Fruit fly (Drosophila melanogaster) whole organism, embryonic: ENCODE measurements around the gene Hr4.
A peak's percentile ranks its signal among the peaks of the same experiment; 100 is the strongest.

Experiments used
- Bdp1 ChIP-seq: fragments of 200-800 bp; sonication (Bioruptor generic); optimal IDR thresholded peaks from 3 replicates; lab custom pipeline; 2016; ENCODE audit warnings: missing biosample characterization, missing genetic modification characterization
- CG10654 ChIP-seq: fragments of 200-800 bp; sonication (Bioruptor generic); optimal IDR thresholded peaks from 2 replicates; lab custom pipeline; 2016; ENCODE audit warnings: missing biosample characterization, missing genetic modification characterization
- CG10979 ChIP-seq: fragments of 200-800 bp; sonication (Bioruptor generic); optimal IDR thresholded peaks from 2 replicates; lab custom pipeline; 2018; ENCODE audit warnings: missing biosample characterization, mild to moderate bottlenecking, missing genetic modification characterization, moderate library complexity
- CG11398 ChIP-seq: fragments of 200-800 bp; sonication (Bioruptor generic); optimal IDR thresholded peaks from 2 replicates; lab custom pipeline; 2016; ENCODE audit warnings: missing biosample characterization, missing genetic modification characterization
- CG12155 ChIP-seq: fragments of 200-800 bp; sonication (Bioruptor generic); optimal IDR thresholded peaks from 3 replicates; lab custom pipeline; 2016; ENCODE audit warnings: missing biosample characterization, missing genetic modification characterization
- CG12391 ChIP-seq: fragments of 200-800 bp; sonication (Bioruptor generic); optimal IDR thresholded peaks from 3 replicates; lab custom pipeline; 2018; ENCODE audit warnings: missing biosample characterization, mild to moderate bottlenecking, missing genetic modification characterization, moderate library complexity
- CG16779 ChIP-seq: fragments of 200-800 bp; sonication (Bioruptor generic); IDR thresholded peaks from 2 replicates; pipeline ENCODE4 v1.3.6; 2022; ENCODE audit warnings: missing biosample characterization, missing genetic modification characterization
- CG18011 ChIP-seq: fragments of 200-800 bp; sonication (Bioruptor generic); optimal IDR thresholded peaks from 2 replicates; lab custom pipeline; 2017; ENCODE audit warnings: missing biosample characterization, missing genetic modification characterization, mild to moderate bottlenecking, moderate library complexity, missing genotype
- CG2712 ChIP-seq: fragments of 200-800 bp; optimal IDR thresholded peaks from 3 replicates; lab custom pipeline; 2019; ENCODE audit warnings: missing biosample characterization, mild to moderate bottlenecking, missing genetic modification characterization, moderate library complexity
- CG30431 ChIP-seq: fragments of 200-800 bp; sonication (Bioruptor generic); optimal IDR thresholded peaks from 2 replicates; lab custom pipeline; 2017; ENCODE audit warnings: missing biosample characterization, missing genetic modification characterization
- CG33213 ChIP-seq: fragments of 200-800 bp; sonication (Bioruptor generic); optimal IDR thresholded peaks from 3 replicates; lab custom pipeline; 2016; ENCODE audit warnings: missing biosample characterization, missing genetic modification characterization
- CG4282 ChIP-seq: fragments of 200-800 bp; sonication (Bioruptor generic); optimal IDR thresholded peaks from 2 replicates; lab custom pipeline; 2016; ENCODE audit warnings: missing biosample characterization, missing genetic modification characterization
- CG43689 ChIP-seq: fragments of 200-800 bp; sonication (Bioruptor generic); IDR thresholded peaks from 2 replicates; pipeline ENCODE4 v1.3.6; 2022; ENCODE audit warnings: missing biosample characterization, missing genetic modification characterization
- CG7928 ChIP-seq: fragments of 200-800 bp; sonication (Bioruptor generic); optimal IDR thresholded peaks from 2 replicates; lab custom pipeline; 2017; ENCODE audit warnings: missing biosample characterization, mild to moderate bottlenecking, missing genetic modification characterization
- CG8765 ChIP-seq: fragments of 200-800 bp; sonication (Bioruptor generic); IDR thresholded peaks from 2 replicates; pipeline ENCODE4 v1.3.6; 2022; ENCODE audit warnings: missing biosample characterization, missing genetic modification characterization
- CG9932 ChIP-seq: fragments of 200-800 bp; sonication (Bioruptor generic); IDR thresholded peaks from 2 replicates; pipeline ENCODE4 v1.3.6; 2022; ENCODE audit warnings: missing biosample characterization, missing genetic modification characterization
- CTCF ChIP-seq: fragments of 200-800 bp; sonication (Bioruptor generic); optimal IDR thresholded peaks from 2 replicates; lab custom pipeline; 2017; ENCODE audit warnings: missing biosample characterization, mild to moderate bottlenecking, missing genetic modification characterization, moderate library complexity
- Camta ChIP-seq: fragments of 200-800 bp; sonication (Bioruptor generic); optimal IDR thresholded peaks from 2 replicates; lab custom pipeline; 2016; ENCODE audit warnings: missing biosample characterization, missing genetic modification characterization
- Dad ChIP-seq: fragments of 200-800 bp; sonication (Bioruptor generic); optimal IDR thresholded peaks from 3 replicates; lab custom pipeline; 2016; ENCODE audit warnings: missing biosample characterization, missing genetic modification characterization
- ERR ChIP-seq: fragments of 200-800 bp; sonication (Bioruptor generic); optimal IDR thresholded peaks from 2 replicates; lab custom pipeline; 2016; ENCODE audit warnings: missing biosample characterization, missing genetic modification characterization
- Elba2 ChIP-seq: fragments of 200-800 bp; sonication (Bioruptor generic); optimal IDR thresholded peaks from 3 replicates; lab custom pipeline; 2016; ENCODE audit warnings: missing biosample characterization, missing genetic modification characterization
- Ets65A ChIP-seq: fragments of 200-800 bp; sonication (Bioruptor generic); peaks from one replicate; lab custom pipeline; 2016; ENCODE audit warnings: missing biosample characterization, missing genetic modification characterization
- Ets97D ChIP-seq: fragments of 200-800 bp; sonication (Bioruptor generic); optimal IDR thresholded peaks from 3 replicates; lab custom pipeline; 2016; ENCODE audit warnings: missing biosample characterization, missing genetic modification characterization
- Gsc ChIP-seq: fragments of 200-800 bp; sonication (Bioruptor generic); IDR thresholded peaks from 2 replicates; pipeline ENCODE4 v1.3.6; 2022; ENCODE audit warnings: missing biosample characterization, missing genetic modification characterization
- Gug ChIP-seq: fragments of 200-800 bp; sonication (Bioruptor generic); IDR thresholded peaks from 4 replicates; pipeline ENCODE4 v1.3.6; 2022; ENCODE audit warnings: missing biosample characterization, missing genetic modification characterization
- HLH3B ChIP-seq: fragments of 200-800 bp; sonication (Bioruptor generic); IDR thresholded peaks from 2 replicates; pipeline ENCODE4 v1.3.6; 2022; ENCODE audit warnings: missing biosample characterization, missing genetic modification characterization
- Mes4 ChIP-seq: fragments of 200-800 bp; sonication (Bioruptor generic); optimal IDR thresholded peaks from 2 replicates; lab custom pipeline; 2016; ENCODE audit warnings: missing biosample characterization, missing genetic modification characterization
- Nf-YC ChIP-seq: fragments of 200-800 bp; optimal IDR thresholded peaks from 3 replicates; lab custom pipeline; 2019; ENCODE audit warnings: missing biosample characterization, mild to moderate bottlenecking, missing genetic modification characterization, moderate library complexity
- Rx ChIP-seq: fragments of 200-800 bp; sonication (Bioruptor generic); IDR thresholded peaks from 2 replicates; pipeline ENCODE4 v1.3.6; 2022; ENCODE audit warnings: missing biosample characterization, missing genetic modification characterization
- Sox100B ChIP-seq: fragments of 200-800 bp; sonication (Bioruptor generic); optimal IDR thresholded peaks from 3 replicates; lab custom pipeline; 2018; ENCODE audit warnings: missing biosample characterization, mild to moderate bottlenecking, missing genetic modification characterization
- Sry-δ ChIP-seq: fragments of 200-800 bp; sonication (Bioruptor generic); optimal IDR thresholded peaks from 2 replicates; lab custom pipeline; 2016; ENCODE audit warnings: missing biosample characterization, missing genetic modification characterization
- Ssrp ChIP-seq: fragments of 200-800 bp; sonication (Bioruptor generic); optimal IDR thresholded peaks from 2 replicates; lab custom pipeline; 2018; ENCODE audit warnings: missing biosample characterization, mild to moderate bottlenecking, missing genetic modification characterization, moderate library complexity
- TFAM ChIP-seq: fragments of 200-800 bp; sonication (Bioruptor generic); optimal IDR thresholded peaks from 2 replicates; lab custom pipeline; 2017; ENCODE audit warnings: missing biosample characterization, missing genetic modification characterization, inconsistent platforms
- Taf1 ChIP-seq: fragments of 200-800 bp; sonication (Bioruptor generic); IDR thresholded peaks from 2 replicates; pipeline ENCODE4 v1.3.6; 2022; ENCODE audit warnings: missing biosample characterization, missing genetic modification characterization
- Vsx1 ChIP-seq: fragments of 200-800 bp; sonication (Bioruptor generic); optimal IDR thresholded peaks from 2 replicates; lab custom pipeline; 2017; ENCODE audit warnings: missing biosample characterization, mild to moderate bottlenecking, missing genetic modification characterization, missing genetic modification reagents
- Xbp1 ChIP-seq: fragments of 200-800 bp; sonication (Bioruptor generic); optimal IDR thresholded peaks from 3 replicates; lab custom pipeline; 2016; ENCODE audit warnings: missing biosample characterization, mild to moderate bottlenecking, missing genetic modification characterization
- aop ChIP-seq: fragments of 200-800 bp; sonication (Bioruptor generic); IDR thresholded peaks from 2 replicates; pipeline ENCODE4 v1.3.6; 2022; ENCODE audit warnings: missing biosample characterization, missing genetic modification characterization
- ara ChIP-seq: fragments of 200-800 bp; sonication (Bioruptor generic); IDR thresholded peaks from 2 replicates; pipeline ENCODE4 v1.3.6; 2022; ENCODE audit warnings: missing biosample characterization, missing genetic modification characterization
- dan ChIP-seq: fragments of 200-800 bp; sonication (Bioruptor generic); IDR thresholded peaks from 2 replicates; pipeline ENCODE4 v1.3.6; 2022; ENCODE audit warnings: missing biosample characterization, missing genetic modification characterization
- ewg ChIP-seq: fragments of 200-800 bp; sonication (Bioruptor generic); optimal IDR thresholded peaks from 3 replicates; lab custom pipeline; 2017; ENCODE audit warnings: mild to moderate bottlenecking, missing biosample characterization, missing genetic modification reagents, missing genetic modification characterization
- fru ChIP-seq: fragments of >200 bp; optimal IDR thresholded peaks from 2 replicates; lab custom pipeline; 2017
- hth ChIP-seq: fragments of >200 bp; optimal IDR thresholded peaks from 2 replicates; lab custom pipeline; 2017; ENCODE audit warnings: inconsistent platforms
- ind ChIP-seq: fragments of 200-800 bp; sonication (Bioruptor generic); optimal IDR thresholded peaks from 3 replicates; lab custom pipeline; 2016; ENCODE audit warnings: missing biosample characterization, missing genetic modification characterization
- jing ChIP-seq: fragments of 200-800 bp; sonication (Bioruptor generic); optimal IDR thresholded peaks from 2 replicates; lab custom pipeline; 2018; ENCODE audit warnings: missing biosample characterization, mild to moderate bottlenecking, missing genetic modification characterization
- mirr ChIP-seq: fragments of 200-800 bp; sonication (Bioruptor generic); optimal IDR thresholded peaks from 3 replicates; lab custom pipeline; 2018; ENCODE audit warnings: missing biosample characterization, mild to moderate bottlenecking, missing genetic modification characterization
- mld ChIP-seq: fragments of 200-800 bp; sonication (Bioruptor generic); IDR thresholded peaks from 3 replicates; pipeline ENCODE4 v1.3.6; 2022; ENCODE audit warnings: missing biosample characterization, missing genetic modification characterization; ENCODE audit not compliant: partially characterized antibody
- pho ChIP-seq: fragments of 200-800 bp; sonication (Bioruptor generic); optimal IDR thresholded peaks from 2 replicates; lab custom pipeline; 2016; ENCODE audit warnings: missing biosample characterization, missing genetic modification characterization
- pita ChIP-seq: fragments of 200-800 bp; sonication (Bioruptor generic); optimal IDR thresholded peaks from 2 replicates; lab custom pipeline; 2017; ENCODE audit warnings: missing biosample characterization, mild to moderate bottlenecking, missing genetic modification characterization
- sens-2 ChIP-seq: fragments of 200-800 bp; sonication (Bioruptor generic); IDR thresholded peaks from 2 replicates; pipeline ENCODE4 v1.3.6; 2022; ENCODE audit warnings: missing biosample characterization, missing genetic modification characterization
- tgo ChIP-seq: fragments of 200-800 bp; sonication (Bioruptor generic); IDR thresholded peaks from 3 replicates; pipeline ENCODE4 v1.3.6; 2022; ENCODE audit warnings: missing biosample characterization, missing genetic modification characterization
- tna ChIP-seq: fragments of 200-800 bp; sonication (Bioruptor generic); IDR thresholded peaks from 2 replicates; pipeline ENCODE4 v1.3.6; 2022; ENCODE audit warnings: missing biosample characterization, missing genetic modification characterization; ENCODE audit not compliant: partially characterized antibody

The Hr4 gene

dm6 chrX:1984175-1984973 is 42.6 kb downstream of the Hr4 start (continued):
- peak; percentile 32 for TF ChIP-seq Bdp1 (GFP tag; lab: Kevin White, UChicago)
- no peak for TF ChIP-seq CG16779 (GFP tag; lab: Robert Waterston, UW)
- no peak for TF ChIP-seq mirr (GFP tag; lab: Kevin White, UChicago)
- peak; percentile 76 for TF ChIP-seq Xbp1 (GFP tag; lab: Kevin White, UChicago)
- peak; percentile 69 for TF ChIP-seq CG11398
- TF ChIP-seq tgo = peak; percentile 65; the same call in 2 of the 3 replicates
- peak; percentile 30 for TF ChIP-seq Ets97D (GFP tag; lab: Kevin White, UChicago)
- TF ChIP-seq Rx = peak; percentile 59; the same call in 1 of the 2 replicates
- TF ChIP-seq CG30431 (GFP tag; lab: Kevin White, UChicago) = peak; percentile 57
- peak; percentile 34; the same call in 1 of the 2 replicates for TF ChIP-seq CG8765 (GFP tag; lab: Robert Waterston, UW)
- peak; percentile 54; the same call in 1 of the 2 replicates for TF ChIP-seq sens-2 (GFP tag; lab: Robert Waterston, UW)
- peak; percentile 56 for TF ChIP-seq Gsc
- peak; percentile 63 for TF ChIP-seq CG43689
- peak; percentile 79 for TF ChIP-seq CG10979 (tag; lab: Kevin White, UChicago)
- TF ChIP-seq CTCF (GFP tag; lab: Kevin White, UChicago) = no peak
- TF ChIP-seq Dad = peak; percentile 22
- TF ChIP-seq CG12155 (GFP tag; lab: Kevin White, UChicago) = peak; percentile 14
- peak; percentile 84 for TF ChIP-seq Ssrp (tag; lab: Kevin White, UChicago)
- peak; percentile 82 for TF ChIP-seq Gug (GFP tag; lab: Robert Waterston, UW)
- no peak for TF ChIP-seq TFAM
- TF ChIP-seq dan (GFP tag; lab: Robert Waterston, UW) = peak; percentile 44; the same call in 1 of the 2 replicates
- TF ChIP-seq Sox100B (GFP tag; lab: Kevin White, UChicago) = peak; percentile 81
- no peak for TF ChIP-seq aop (GFP tag; lab: Robert Waterston, UW)
- no peak for TF ChIP-seq ERR (GFP tag; lab: Kevin White, UChicago)
- TF ChIP-seq Taf1 = 0 out of 2 replicates have a peak, but pooled peaks have one; percentile 19
- TF ChIP-seq ara (GFP tag; lab: Robert Waterston, UW) = peak; percentile 69; the same call in 1 of the 2 replicates
- peak; percentile 76 for TF ChIP-seq ind
- peak; percentile 82 for TF ChIP-seq CG2712 (tag; lab: Kevin White, UChicago)
- no peak for TF ChIP-seq Elba2 (GFP tag; lab: Kevin White, UChicago)
- no peak for TF ChIP-seq hth (lab: Kevin White, UChicago)
- peak; percentile 9 for TF ChIP-seq Vsx1 (GFP tag; lab: Kevin White, UChicago)
- TF ChIP-seq CG7928 (GFP tag; lab: Kevin White, UChicago) = no peak
- peak; percentile 76 for TF ChIP-seq CG12391
- no peak for TF ChIP-seq mld (GFP tag; lab: Robert Waterston, UW)
- no peak for TF ChIP-seq Camta (GFP tag; lab: Kevin White, UChicago)
- TF ChIP-seq pita = no peak
- no peak for TF ChIP-seq tna (GFP tag; lab: Robert Waterston, UW)
- TF ChIP-seq CG18011 (GFP tag; lab: Kevin White, UChicago) = peak; percentile 5
- peak; percentile 69 for TF ChIP-seq HLH3B (GFP tag; lab: Robert Waterston, UW)
- no peak for TF ChIP-seq fru (lab: Kevin White, UChicago)
- peak; percentile 73 for TF ChIP-seq pho (GFP tag; lab: Kevin White, UChicago)
- TF ChIP-seq ewg (GFP tag; lab: Kevin White, UChicago) = peak; percentile 77
- no peak for TF ChIP-seq CG4282 (GFP tag; lab: Kevin White, UChicago)
- peak; percentile 55 for TF ChIP-seq Nf-YC (tag; lab: Kevin White, UChicago)
- peak; percentile 78 for TF ChIP-seq Mes4 (GFP tag; lab: Kevin White, UChicago)
- TF ChIP-seq CG10654 = peak; percentile 35
- peak; percentile 84 for TF ChIP-seq jing (GFP tag; lab: Kevin White, UChicago)
- TF ChIP-seq CG33213 (GFP tag; lab: Kevin White, UChicago) = peak; percentile 25
- peak; percentile 61 for TF ChIP-seq CG9932 (GFP tag; lab: Robert Waterston, UW)
- peak; percentile 15 for TF ChIP-seq Sry-δ (GFP tag; lab: Kevin White, UChicago)
- TF ChIP-seq Ets65A = peak; percentile 98
